Fruit fly (Drosophila melanogaster): ENCODE results near the gene CG6931.

Gene CG6931

dm6 chr3L:12024947-12025346, 34.4 kb downstream of the CG6931 start:
- TF ChIP-seq toe (GFP tag; optimal IDR thresholded peaks at IDR 0.05) (no peak), cic (GFP tag; optimal IDR thresholded peaks at IDR 0.05) (no peak)

DNA sequence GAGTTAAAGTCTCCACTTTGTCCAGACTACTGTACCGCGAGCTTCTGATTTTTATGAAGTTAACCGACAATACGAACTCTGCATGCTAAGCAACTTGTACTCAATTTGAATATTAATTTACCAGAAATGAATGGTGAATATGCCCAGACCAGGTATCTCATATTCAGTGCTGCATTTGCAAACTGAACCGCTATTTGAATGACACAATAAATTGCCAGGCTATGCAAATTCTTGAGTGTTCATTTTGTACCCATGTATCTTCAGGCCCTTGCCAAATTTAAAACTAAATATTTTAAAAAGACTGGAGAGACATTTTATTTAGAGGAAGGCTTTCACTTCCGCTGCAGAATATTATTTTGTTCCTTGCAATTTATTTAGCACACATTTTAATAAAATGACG, 37.4 kb downstream of the CG6931 start:
- TF ChIP-seq ovo (GFP tag; optimal IDR thresholded peaks at IDR 0.05), result no peak
- TF ChIP-seq tj (GFP tag; optimal IDR thresholded peaks at IDR 0.05), result peak; percentile 92

DNA sequence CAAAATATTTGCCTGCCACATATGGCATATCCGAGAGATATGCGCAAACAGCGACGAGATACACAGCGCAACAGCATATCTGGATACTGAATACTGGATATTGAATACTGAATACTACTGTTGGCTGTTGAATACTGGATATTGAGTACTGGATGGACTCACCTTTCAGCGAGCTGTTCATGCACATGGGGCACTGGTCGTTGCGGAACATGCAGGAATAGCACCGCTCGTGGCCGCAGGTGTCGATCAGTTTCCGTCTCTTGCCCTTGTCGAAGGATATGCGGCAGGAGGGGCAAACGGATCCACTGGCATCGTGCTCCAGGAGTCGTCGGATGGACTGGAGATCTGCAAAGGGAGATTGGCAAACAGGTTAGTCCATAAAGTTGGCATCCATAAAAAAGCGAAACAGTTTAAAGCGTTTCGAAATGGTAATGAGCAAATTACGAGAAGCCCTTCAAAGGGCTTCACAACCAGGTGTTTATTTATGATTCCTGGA, 38.0 kb downstream of the CG6931 start:
- TF ChIP-seq Crg-1 (GFP tag; optimal IDR thresholded peaks at IDR 0.05) (no peak), kay (GFP tag; ENCODE audit: borderline replicate concordance) (peak; percentile 18)

DNA sequence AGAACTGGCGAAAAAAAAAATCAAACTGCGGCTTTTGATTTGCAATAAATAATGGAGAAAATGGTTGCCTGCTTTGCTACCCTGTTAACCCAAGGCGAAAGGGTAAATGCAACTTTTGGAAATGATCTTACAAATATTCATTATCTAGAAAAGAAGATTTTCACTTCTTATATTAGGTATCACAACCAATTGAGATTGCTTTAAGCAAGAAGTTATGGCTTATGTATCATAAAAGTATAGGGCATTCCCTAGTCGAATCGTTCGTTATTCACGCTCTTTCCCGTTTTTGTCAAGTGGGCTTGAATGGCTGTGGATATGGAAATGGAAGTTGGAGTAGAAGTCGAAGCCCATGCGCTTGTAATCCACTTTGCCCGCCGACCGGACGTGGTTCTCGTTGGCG, 40.0 kb downstream of the CG6931 start:
- no peak for TF ChIP-seq Hr96 (GFP tag; optimal IDR thresholded peaks at IDR 0.05)
- TF ChIP-seq Mnt (GFP tag; optimal IDR thresholded peaks at IDR 0.05), result no peak
- no peak for TF ChIP-seq cnc (optimal IDR thresholded peaks at IDR 0.05)
- TF ChIP-seq CG7101 (tag; optimal IDR thresholded peaks at IDR 0.05), result no peak
- TF ChIP-seq ovo (GFP tag; optimal IDR thresholded peaks at IDR 0.05), result no peak
- no peak for TF ChIP-seq pad (GFP tag; optimal IDR thresholded peaks at IDR 0.05)
- TF ChIP-seq Crg-1 (GFP tag; optimal IDR thresholded peaks at IDR 0.05), result no peak
- no peak for TF ChIP-seq cic (GFP tag; optimal IDR thresholded peaks at IDR 0.05)
- peak; percentile 20 for TF ChIP-seq bab1 (GFP tag; optimal IDR thresholded peaks at IDR 0.05)

- TF ChIP-seq CG1620 (GFP tag; optimal IDR thresholded peaks at IDR 0.05) (no peak), Hr96 (GFP tag; optimal IDR thresholded peaks at IDR 0.05) (no peak), bab1 (GFP tag; optimal IDR thresholded peaks at IDR 0.05) (no peak), kay (GFP tag; ENCODE audit: borderline replicate concordance) (no peak), CG11617 (GFP tag; optimal IDR thresholded peaks at IDR 0.05) (no peak), cnc (optimal IDR thresholded peaks at IDR 0.05) (no peak), cic (GFP tag; optimal IDR thresholded peaks at IDR 0.05) (no peak)
Measured at dm6 chr3L:12032257-12032656, 41.7 kb downstream of the CG6931 start, which contains the start of gene CG43993. Gene CG43993 (plus strand): TSS chr3L:12032557.

- no peak for TF ChIP-seq cnc (optimal IDR thresholded peaks at IDR 0.05)
- TF ChIP-seq Mnt (GFP tag; optimal IDR thresholded peaks at IDR 0.05), result no peak
- TF ChIP-seq CG7045 (GFP tag; optimal IDR thresholded peaks at IDR 0.05), result no peak
- TF ChIP-seq CG5204 (GFP tag; optimal IDR thresholded peaks at IDR 0.05), result no peak
- TF ChIP-seq Clk (GFP tag; optimal IDR thresholded peaks at IDR 0.05), result no peak
- no peak for TF ChIP-seq Crg-1 (GFP tag; optimal IDR thresholded peaks at IDR 0.05)
- TF ChIP-seq kay (GFP tag; ENCODE audit: borderline replicate concordance), result no peak
Measured at dm6 chr3L:12036658-12037057, 46.1 kb downstream of the CG6931 start.

dm6 chr3L:12037449-12038163, 47.1 kb downstream of the CG6931 start:
- TF ChIP-seq CG12768 (GFP tag; optimal IDR thresholded peaks at IDR 0.05), result no peak
- no peak for TF ChIP-seq toe (GFP tag; optimal IDR thresholded peaks at IDR 0.05)
- TF ChIP-seq CG7045 (GFP tag; optimal IDR thresholded peaks at IDR 0.05), result no peak
- no peak for TF ChIP-seq Crg-1 (GFP tag; optimal IDR thresholded peaks at IDR 0.05)
- TF ChIP-seq cic (GFP tag; optimal IDR thresholded peaks at IDR 0.05), result no peak
- no peak for TF ChIP-seq Clk (GFP tag; optimal IDR thresholded peaks at IDR 0.05)

DNA sequence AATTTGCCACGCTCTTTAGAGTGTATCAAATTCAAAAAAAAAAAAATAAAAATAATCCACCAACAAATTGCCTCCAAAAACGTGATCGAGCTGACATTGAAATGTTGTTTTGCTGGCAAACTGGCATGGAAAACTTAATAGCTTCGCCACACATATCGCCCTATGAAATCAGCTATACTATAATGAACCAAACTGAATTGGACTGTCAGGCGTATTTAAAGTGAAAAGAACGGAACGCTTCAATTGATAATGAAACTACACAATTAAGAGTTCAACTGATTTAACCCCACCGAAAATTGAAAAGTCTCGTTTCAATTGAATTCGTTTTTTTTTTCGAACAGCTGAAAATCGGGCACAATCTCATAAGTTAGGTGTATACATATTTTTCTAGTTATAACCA, 48.5 kb downstream of the CG6931 start:
- no peak for TF ChIP-seq cnc (optimal IDR thresholded peaks at IDR 0.05)
- no peak for TF ChIP-seq cic (GFP tag; optimal IDR thresholded peaks at IDR 0.05)
- TF ChIP-seq bab1 (GFP tag; optimal IDR thresholded peaks at IDR 0.05), result no peak
- TF ChIP-seq toe (GFP tag; optimal IDR thresholded peaks at IDR 0.05), result no peak

- TF ChIP-seq toe (GFP tag; optimal IDR thresholded peaks at IDR 0.05) (no peak), Clk (GFP tag; optimal IDR thresholded peaks at IDR 0.05) (no peak), cic (GFP tag; optimal IDR thresholded peaks at IDR 0.05) (peak; percentile 52)
Measured at dm6 chr3L:12040313-12040924, 49.9 kb downstream of the CG6931 start.
